Fruit fly (Drosophila melanogaster) whole organism, wandering third instar larva: ENCODE results near the gene Cdc6.

Experiments used
- CG9705 ChIP-seq: fragments of 200-800 bp; sonication (Bioruptor generic); optimal IDR thresholded peaks from 2 replicates; lab custom pipeline; 2018; ENCODE audit warnings: missing biosample characterization, mild to moderate bottlenecking, missing genetic modification characterization
- Hnf4 ChIP-seq: fragments of 200-800 bp; sonication (Bioruptor generic); optimal IDR thresholded peaks from 2 replicates; lab custom pipeline; 2016; ENCODE audit warnings: missing biosample characterization, mild to moderate bottlenecking, missing genetic modification characterization
- Hr78 ChIP-seq: fragments of >200 bp; optimal IDR thresholded peaks from 2 replicates; lab custom pipeline; 2017; ENCODE audit warnings: missing biosample characterization, missing genetic modification characterization
- Mio ChIP-seq: sonication (Bioruptor generic); optimal IDR thresholded peaks from 2 replicates; lab custom pipeline; 2016; ENCODE audit warnings: missing biosample characterization, missing genetic modification characterization
- dmrt93B ChIP-seq: fragments of 200-800 bp; sonication (Bioruptor generic); optimal IDR thresholded peaks from 2 replicates; lab custom pipeline; 2018; ENCODE audit warnings: missing biosample characterization, mild to moderate bottlenecking, missing genetic modification characterization
- ey ChIP-seq: fragments of 200-800 bp; sonication (Bioruptor generic); optimal IDR thresholded peaks from 2 replicates; lab custom pipeline; 2016; ENCODE audit warnings: missing biosample characterization, missing genetic modification characterization
- fru ChIP-seq: fragments of 200-800 bp; sonication (Bioruptor generic); optimal IDR thresholded peaks from 3 replicates; lab custom pipeline; 2016; ENCODE audit warnings: missing biosample characterization, mild to moderate bottlenecking, missing genetic modification characterization
- h ChIP-seq: fragments of 200-800 bp; sonication (Bioruptor generic); optimal IDR thresholded peaks from 3 replicates; lab custom pipeline; 2016; ENCODE audit warnings: missing biosample characterization, mild to moderate bottlenecking, missing genetic modification characterization
- pan ChIP-seq: fragments of >200 bp; optimal IDR thresholded peaks from 2 replicates; lab custom pipeline; 2017
- psq ChIP-seq: fragments of 200-800 bp; sonication (Bioruptor generic); optimal IDR thresholded peaks from 3 replicates; lab custom pipeline; 2017; ENCODE audit warnings: missing biosample characterization, mild to moderate bottlenecking, missing genetic modification characterization, moderate library complexity
- rgr ChIP-seq: fragments of 200-800 bp; sonication (Bioruptor generic); optimal IDR thresholded peaks from 3 replicates; lab custom pipeline; 2016; ENCODE audit warnings: missing biosample characterization, mild to moderate bottlenecking, missing genetic modification characterization
- woc ChIP-seq: sonication (Bioruptor generic); optimal IDR thresholded peaks from 2 replicates; lab custom pipeline; 2016; ENCODE audit warnings: missing biosample characterization, mild to moderate bottlenecking, missing genetic modification characterization

DNA sequence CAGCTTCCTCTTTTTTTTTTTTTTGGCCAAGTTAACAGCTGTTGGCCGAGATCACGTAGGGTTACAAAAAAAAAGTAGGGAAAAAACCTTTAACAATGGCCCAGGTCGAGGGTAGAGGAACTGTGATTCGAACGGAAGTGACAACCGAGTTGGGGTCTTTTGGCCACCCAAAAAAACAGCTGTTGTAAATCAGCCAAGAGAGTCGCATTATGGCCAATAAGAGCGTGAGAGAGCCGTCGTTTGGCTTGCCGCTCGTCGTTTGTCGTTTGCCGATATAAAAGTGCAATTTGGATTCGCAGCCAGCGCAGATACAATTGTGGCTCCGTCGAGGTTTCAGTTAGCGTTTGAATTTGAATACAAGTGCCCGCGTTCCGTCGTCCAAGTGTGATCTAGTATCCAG lies 6.3 kb upstream of the Cdc6 start, which contains the start of gene Cpr66D:
- TF ChIP-seq ey (GFP tag; lab: Kevin White, UChicago) (no peak), rgr (peak; percentile 36), Hnf4 (GFP tag; lab: Kevin White, UChicago) (no peak), pan (lab: Kevin White, UChicago) (no peak), fru (GFP tag; lab: Kevin White, UChicago) (no peak), Hr78 (GFP tag; lab: Kevin White, UChicago) (no peak), psq (no peak), Mio (no peak), h (GFP tag; lab: Kevin White, UChicago) (no peak), dmrt93B (no peak), woc (GFP tag; lab: Kevin White, UChicago) (no peak), CG9705 (GFP tag; lab: Kevin White, UChicago) (no peak)
